Worm (Caenorhabditis elegans): ENCODE data around the gene Y73B6BL.23.

The Y73B6BL.23 gene

DNA sequence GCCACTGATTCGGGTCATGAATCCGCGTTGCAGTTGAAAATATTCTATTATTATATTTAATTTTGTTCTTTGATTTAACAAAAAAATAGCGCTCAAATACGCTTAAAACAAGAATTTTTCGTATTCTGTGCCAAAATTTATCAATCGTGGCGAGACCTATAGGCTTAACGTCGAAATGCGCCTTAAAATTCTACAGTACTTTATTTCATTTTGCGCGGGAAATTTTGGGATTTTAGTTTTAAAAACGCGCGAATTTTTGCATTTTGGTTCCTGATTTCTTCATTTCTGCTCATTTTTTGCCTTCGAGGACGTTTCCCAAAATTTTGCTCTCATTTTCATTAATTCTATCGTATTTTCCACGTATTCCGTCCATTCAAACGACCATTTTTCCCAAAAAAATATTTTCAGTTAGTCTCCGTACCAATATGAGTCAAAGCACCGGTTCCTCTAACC, 2.3 kb upstream of the Y73B6BL.23 start, which contains the start of gene puf-11:
TSS of gene puf-11 (plus strand) at position 403 of the 453 bp plus-strand sequence.
- TF ChIP-seq daf-12 (tag; optimal IDR thresholded peaks at IDR 0.05) (no peak), lin-15B (tag; optimal IDR thresholded peaks at IDR 0.05) (no peak), unc-62 (GFP tag; optimal IDR thresholded peaks at IDR 0.05) (no peak), fkh-10 (GFP tag; optimal IDR thresholded peaks at IDR 0.05) (no peak), fos-1 (tag; optimal IDR thresholded peaks at IDR 0.05) (no peak), lsy-12 (tag; optimal IDR thresholded peaks at IDR 0.05) (no peak), egl-5 (tag; optimal IDR thresholded peaks at IDR 0.05) (no peak), R02D3.7 (tag; optimal IDR thresholded peaks at IDR 0.05) (no peak), ceh-82 (tag; optimal IDR thresholded peaks at IDR 0.05) (no peak), elt-2 (tag; optimal IDR thresholded peaks at IDR 0.05) (no peak), snpc-4 (tag; optimal IDR thresholded peaks at IDR 0.05) (no peak), ztf-11 (tag; optimal IDR thresholded peaks at IDR 0.05) (no peak), jun-1 (tag; optimal IDR thresholded peaks at IDR 0.05) (no peak), mdl-1 (tag; optimal IDR thresholded peaks at IDR 0.05) (no peak), nhr-28 (tag; optimal IDR thresholded peaks at IDR 0.05) (no peak), pha-4 (tag; optimal IDR thresholded peaks at IDR 0.05) (no peak), nhr-76 (tag; optimal IDR thresholded peaks at IDR 0.05) (no peak), lin-39 (tag; optimal IDR thresholded peaks at IDR 0.05) (no peak), nhr-25 (tag; optimal IDR thresholded peaks at IDR 0.05) (no peak), nhr-77 (tag; optimal IDR thresholded peaks at IDR 0.05) (no peak)

DNA sequence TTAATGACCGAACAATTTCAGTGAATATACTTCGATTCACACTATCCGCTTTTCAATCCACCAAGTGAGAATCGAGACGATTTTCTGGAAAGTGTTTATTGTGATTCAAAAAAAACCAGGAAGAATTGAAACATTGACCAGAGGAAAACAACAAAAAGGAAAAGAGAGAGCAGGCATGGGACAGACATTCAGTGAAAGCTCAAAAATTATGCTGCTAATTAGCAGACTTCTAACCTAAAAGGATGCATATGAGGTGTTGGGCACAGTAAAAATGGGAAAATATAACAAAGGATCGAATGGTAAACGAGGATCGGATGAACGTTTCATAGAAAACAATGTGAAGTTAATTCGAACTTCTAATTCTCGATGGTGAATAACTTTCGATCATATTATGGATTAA, 1.3 kb downstream of the Y73B6BL.23 start:
- TF ChIP-seq snpc-4 (tag; optimal IDR thresholded peaks at IDR 0.05) (no peak), skn-1 (tag; optimal IDR thresholded peaks at IDR 0.05) (no peak), fkh-2 (tag; optimal IDR thresholded peaks at IDR 0.05) (no peak)

DNA sequence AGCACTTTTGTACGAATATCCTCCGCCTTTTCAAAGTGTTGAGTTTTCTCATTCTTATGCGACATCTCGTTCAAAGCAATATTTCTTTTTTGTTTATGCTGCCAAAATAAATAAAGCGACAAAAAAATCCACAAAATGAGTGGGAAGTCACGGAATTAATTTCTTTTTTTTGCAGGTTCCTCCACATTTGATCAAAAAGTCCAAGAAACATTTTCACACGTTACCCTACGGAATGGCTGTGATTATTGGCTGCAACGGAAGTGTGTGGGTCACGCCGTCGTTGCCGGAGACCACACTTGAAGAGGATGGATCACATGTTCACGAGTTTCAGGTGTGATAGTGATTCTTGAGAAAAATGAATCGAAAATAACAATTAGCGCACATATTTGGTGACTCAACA, 2.3 kb downstream of the Y73B6BL.23 start, which contains the start of gene Y73B6BL.22:
TSS of gene Y73B6BL.22 (minus strand) at position 101 of the 400 bp plus-strand sequence.
- no peak for TF ChIP-seq lin-15B (tag; optimal IDR thresholded peaks at IDR 0.05)
- no peak for TF ChIP-seq fos-1 (tag; optimal IDR thresholded peaks at IDR 0.05)
- no peak for TF ChIP-seq egl-27 (tag; optimal IDR thresholded peaks at IDR 0.05)
- no peak for TF ChIP-seq ztf-4 (tag; optimal IDR thresholded peaks at IDR 0.05)
- TF ChIP-seq lsy-12 (tag; optimal IDR thresholded peaks at IDR 0.05) = no peak
- TF ChIP-seq nhr-12 (tag; optimal IDR thresholded peaks at IDR 0.05) = no peak
- no peak for TF ChIP-seq jun-1 (tag; optimal IDR thresholded peaks at IDR 0.05)
- TF ChIP-seq pqm-1 (tag; optimal IDR thresholded peaks at IDR 0.05) = no peak
- no peak for TF ChIP-seq nhr-23 (tag; optimal IDR thresholded peaks at IDR 0.05)
- TF ChIP-seq skn-1 (tag; optimal IDR thresholded peaks at IDR 0.05) = no peak
- TF ChIP-seq lin-39 (tag; optimal IDR thresholded peaks at IDR 0.05) = no peak
- TF ChIP-seq ZK546.5 (tag; optimal IDR thresholded peaks at IDR 0.05) = no peak
- no peak for TF ChIP-seq ceh-82 (tag; optimal IDR thresholded peaks at IDR 0.05)
- no peak for TF ChIP-seq ceh-28 (tag; optimal IDR thresholded peaks at IDR 0.05)
- no peak for TF ChIP-seq tbx-2 (tag; optimal IDR thresholded peaks at IDR 0.05)

DNA sequence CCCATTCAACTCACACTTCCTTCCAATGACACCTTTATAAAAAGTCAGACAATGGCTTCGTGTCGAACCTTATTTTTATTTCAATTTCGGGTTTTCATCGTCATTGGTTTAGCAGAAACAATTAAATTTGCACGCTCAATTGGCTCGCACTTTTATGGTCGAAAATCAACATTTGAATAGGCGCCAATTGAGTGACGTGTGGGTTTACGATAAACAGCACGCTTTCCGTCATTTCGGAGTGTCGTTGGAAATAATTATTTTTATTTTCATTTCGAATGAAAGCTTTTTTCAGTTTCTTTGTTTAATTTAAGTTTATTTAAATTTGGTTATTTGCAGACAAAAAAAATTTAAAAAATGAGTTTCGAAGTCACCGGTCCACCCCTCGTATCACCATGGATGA, 3.7 kb downstream of the Y73B6BL.23 start, which contains the start of gene exos-2:
TSS of gene exos-2 (plus strand) at position 330 of the 400 bp plus-strand sequence.
- TF ChIP-seq pqm-1 (tag; optimal IDR thresholded peaks at IDR 0.05) (peak; percentile 25), nhr-25 (tag; optimal IDR thresholded peaks at IDR 0.05) (peak; percentile 11), hmg-11 (tag; optimal IDR thresholded peaks at IDR 0.05) (peak; percentile 47), lin-39 (tag; optimal IDR thresholded peaks at IDR 0.05) (no peak), R02D3.7 (tag; optimal IDR thresholded peaks at IDR 0.05) (peak; percentile 99), nhr-23 (tag; optimal IDR thresholded peaks at IDR 0.05) (peak; percentile 59), egl-5 (tag; optimal IDR thresholded peaks at IDR 0.05) (peak; percentile 62), sea-2 (GFP tag; optimal IDR thresholded peaks at IDR 0.05) (no peak), lin-15B (tag; optimal IDR thresholded peaks at IDR 0.05) (peak; percentile 77), elt-1 (tag; optimal IDR thresholded peaks at IDR 0.05) (no peak)

DNA sequence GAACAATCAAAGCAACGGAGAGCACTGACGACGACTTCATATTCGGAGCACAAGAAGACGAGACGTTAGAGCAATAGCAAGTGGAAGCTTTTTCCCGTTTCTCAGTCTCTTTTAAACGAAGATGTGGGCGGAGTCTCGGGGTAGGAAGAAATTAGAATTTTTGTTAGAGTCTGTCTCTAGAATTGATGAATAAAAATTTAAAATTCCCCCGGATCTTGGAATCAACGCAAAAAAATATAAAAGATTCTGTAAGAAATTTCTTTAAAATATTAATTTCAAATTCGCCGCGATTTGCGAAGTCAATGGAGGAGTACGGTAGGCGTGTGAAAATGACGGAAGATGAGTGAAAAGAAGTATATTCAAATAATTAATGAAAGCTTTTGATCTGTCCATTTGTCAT, 5.4 kb downstream of the Y73B6BL.23 start, which contains the start of gene nlp-71:
TSS of gene nlp-71 (minus strand) at position 101 of the 400 bp plus-strand sequence.
- no peak for TF ChIP-seq fos-1 (tag; optimal IDR thresholded peaks at IDR 0.05)
- no peak for TF ChIP-seq nhr-237 (tag; optimal IDR thresholded peaks at IDR 0.05)
- no peak for TF ChIP-seq ZK546.5 (tag; optimal IDR thresholded peaks at IDR 0.05)
- no peak for TF ChIP-seq nhr-11 (tag; optimal IDR thresholded peaks at IDR 0.05)
- no peak for TF ChIP-seq nhr-76 (tag; optimal IDR thresholded peaks at IDR 0.05)
- TF ChIP-seq lsy-12 (tag; optimal IDR thresholded peaks at IDR 0.05) = no peak
- no peak for TF ChIP-seq nfya-1 (tag; optimal IDR thresholded peaks at IDR 0.05; ENCODE audit: insufficient read depth)
- TF ChIP-seq lin-39 (tag; optimal IDR thresholded peaks at IDR 0.05) = no peak
- no peak for TF ChIP-seq ceh-28 (tag; optimal IDR thresholded peaks at IDR 0.05)
- TF ChIP-seq elt-2 (tag; optimal IDR thresholded peaks at IDR 0.05) = no peak
- TF ChIP-seq egl-5 (tag; optimal IDR thresholded peaks at IDR 0.05) = no peak
- no peak for TF ChIP-seq ceh-82 (tag; optimal IDR thresholded peaks at IDR 0.05)
- no peak for TF ChIP-seq R02D3.7 (tag; optimal IDR thresholded peaks at IDR 0.05)
- no peak for TF ChIP-seq jun-1 (tag; optimal IDR thresholded peaks at IDR 0.05)
- TF ChIP-seq elt-1 (tag; optimal IDR thresholded peaks at IDR 0.05) = no peak
- TF ChIP-seq nhr-23 (tag; optimal IDR thresholded peaks at IDR 0.05) = no peak
